Worm (Caenorhabditis elegans) whole organism, midembryonic: ENCODE measurements around the gene F43G6.7.

Experiments
- T22C8.4 ChIP-seq: fragments of 200-800 bp; sonication (Bioruptor generic); IDR thresholded peaks from 2 replicates; pipeline ENCODE4 v1.3.6; 2022; ENCODE audit warnings: missing genetic modification characterization, missing compliant biosample characterization
- cog-1 ChIP-seq: sonication (generic microtip); optimal IDR thresholded peaks from 2 replicates; lab custom pipeline; 2016; ENCODE audit warnings: missing genetic modification characterization, missing compliant biosample characterization
- flt-1 ChIP-seq: fragments of 200-800 bp; sonication (Bioruptor generic); IDR thresholded peaks from 2 replicates; pipeline ENCODE4 v1.3.6; 2022; ENCODE audit warnings: missing genetic modification characterization, missing compliant biosample characterization
- klf-2 ChIP-seq: fragments of 200-800 bp; sonication (Bioruptor generic); conservative IDR thresholded peaks from 2 replicates; pipeline ENCODE4 v1.3.6; 2022; ENCODE audit warnings: missing genetic modification reagents, missing genetic modification characterization, missing compliant biosample characterization
- med-1 ChIP-seq: sonication (generic microtip); optimal IDR thresholded peaks from 2 replicates; lab custom pipeline; 2017; ENCODE audit warnings: missing genetic modification characterization, mild to moderate bottlenecking, missing compliant biosample characterization, antibody characterized with exemption, missing genetic modification reagents; ENCODE audit not compliant: insufficient read depth
- ref-1 ChIP-seq: fragments of 200-800 bp; sonication (Bioruptor generic); conservative IDR thresholded peaks from 2 replicates; pipeline ENCODE4 v1.3.6; 2022; ENCODE audit warnings: missing genetic modification reagents, missing genetic modification characterization, missing compliant biosample characterization
- tab-1 ChIP-seq: fragments of 200-800 bp; sonication (Bioruptor generic); IDR thresholded peaks from 2 replicates; pipeline ENCODE4 v1.3.6; 2022; ENCODE audit warnings: missing genetic modification characterization, missing compliant biosample characterization
- ztf-23 ChIP-seq: fragments of 200-800 bp; sonication (Bioruptor generic); IDR thresholded peaks from 2 replicates; pipeline ENCODE4 v1.3.6; 2022; ENCODE audit warnings: missing genetic modification reagents, missing genetic modification characterization, missing compliant biosample characterization
- ztf-29 ChIP-seq: fragments of 200-800 bp; sonication (Bioruptor generic); IDR thresholded peaks from 2 replicates; pipeline ENCODE4 v1.3.6; 2022; ENCODE audit warnings: missing genetic modification reagents, missing genetic modification characterization, missing compliant biosample characterization

The F43G6.7 gene

DNA sequence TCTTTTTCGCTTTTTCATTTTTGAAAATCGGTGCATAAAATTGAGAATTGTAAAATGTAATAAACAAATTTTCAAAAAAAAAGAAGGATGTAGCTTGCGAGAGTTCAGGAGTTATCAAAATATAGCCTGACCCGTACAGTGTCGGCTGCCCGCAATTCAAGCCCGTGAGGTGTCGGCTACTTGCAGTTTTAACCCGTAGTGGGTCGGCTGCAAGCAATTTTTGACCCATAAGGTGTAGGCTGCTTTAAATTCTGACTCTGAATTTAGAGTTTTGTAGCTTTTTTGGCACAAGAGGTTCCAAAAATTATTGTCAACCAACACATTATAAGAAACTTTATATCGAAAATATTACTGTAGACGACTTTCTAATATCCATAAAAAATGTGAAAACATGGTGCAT is 35.4 kb downstream of the F43G6.7 start:
- no peak for TF ChIP-seq cog-1
- no peak for TF ChIP-seq tab-1
- TF ChIP-seq ztf-23 (GFP tag; lab: Robert Waterston, UW), result no peak
- no peak for TF ChIP-seq ztf-29 (GFP tag; lab: Robert Waterston, UW)
- TF ChIP-seq ref-1, result no peak
- TF ChIP-seq flt-1 (GFP tag; lab: Robert Waterston, UW), result no peak

DNA sequence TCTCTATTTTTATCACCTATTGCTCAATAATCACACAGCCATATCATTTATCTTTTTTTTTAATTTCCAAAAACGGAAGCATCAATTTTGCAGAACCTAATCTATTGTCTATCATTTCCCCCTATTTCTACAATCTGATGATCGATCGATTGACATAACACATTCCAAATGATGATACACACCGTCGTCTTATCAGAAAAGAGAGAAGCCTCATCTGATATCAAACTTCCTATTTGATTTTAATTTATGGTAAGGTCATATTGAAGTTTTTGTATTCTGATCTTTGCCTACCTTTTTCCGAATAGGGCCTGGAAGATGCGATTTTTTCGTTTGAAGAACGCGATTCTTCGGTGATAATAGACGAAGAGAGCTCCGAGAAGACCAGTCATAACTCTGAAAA is 39.0 kb downstream of the F43G6.7 start:
- TF ChIP-seq med-1, result no peak
- TF ChIP-seq ztf-23 (GFP tag; lab: Robert Waterston, UW), result no peak
- no peak for TF ChIP-seq flt-1 (GFP tag; lab: Robert Waterston, UW)
- TF ChIP-seq T22C8.4 (GFP tag; lab: Robert Waterston, UW), result no peak
- no peak for TF ChIP-seq ztf-29 (GFP tag; lab: Robert Waterston, UW)
- TF ChIP-seq tab-1, result no peak

DNA sequence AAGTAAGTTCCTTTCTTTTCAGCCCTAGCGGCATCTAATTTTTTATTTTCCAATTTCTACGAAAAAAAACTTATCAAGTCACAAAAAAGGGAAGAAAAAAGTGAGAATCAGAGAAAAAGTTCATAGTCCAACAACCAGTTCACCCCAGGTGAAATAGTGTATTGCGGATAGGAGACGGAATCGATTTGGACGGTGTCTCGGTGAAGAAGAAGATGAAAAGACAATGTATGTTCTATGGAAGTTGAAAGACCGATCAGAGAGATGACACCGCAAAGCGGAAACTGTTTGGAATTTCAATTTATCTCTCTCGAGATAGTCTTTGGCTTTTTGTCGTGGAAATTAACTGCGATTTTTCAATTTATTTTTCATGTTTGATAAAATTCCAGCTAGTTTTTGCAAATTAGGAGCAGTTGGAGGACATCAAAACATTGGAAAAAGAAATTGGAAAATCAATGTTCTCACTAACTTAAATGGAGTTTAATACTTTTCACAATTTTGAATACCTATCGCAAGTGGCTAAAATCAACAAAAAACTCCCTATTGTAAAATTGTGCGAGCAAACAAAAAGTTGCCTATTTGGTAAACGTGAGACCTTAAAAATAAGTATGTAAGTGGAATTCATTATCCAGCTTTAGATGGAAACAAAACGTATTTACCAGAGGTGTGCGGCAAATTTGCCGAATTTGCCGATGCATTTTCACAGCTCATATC is 41.8 kb downstream of the F43G6.7 start:
- TF ChIP-seq ztf-29 (GFP tag; lab: Robert Waterston, UW) (no peak), klf-2 (GFP tag; lab: Robert Waterston, UW) (no peak), cog-1 (no peak), tab-1 (no peak), ztf-23 (GFP tag; lab: Robert Waterston, UW) (no peak), flt-1 (GFP tag; lab: Robert Waterston, UW) (no peak), med-1 (no peak), ref-1 (no peak), T22C8.4 (GFP tag; lab: Robert Waterston, UW) (no peak)

DNA sequence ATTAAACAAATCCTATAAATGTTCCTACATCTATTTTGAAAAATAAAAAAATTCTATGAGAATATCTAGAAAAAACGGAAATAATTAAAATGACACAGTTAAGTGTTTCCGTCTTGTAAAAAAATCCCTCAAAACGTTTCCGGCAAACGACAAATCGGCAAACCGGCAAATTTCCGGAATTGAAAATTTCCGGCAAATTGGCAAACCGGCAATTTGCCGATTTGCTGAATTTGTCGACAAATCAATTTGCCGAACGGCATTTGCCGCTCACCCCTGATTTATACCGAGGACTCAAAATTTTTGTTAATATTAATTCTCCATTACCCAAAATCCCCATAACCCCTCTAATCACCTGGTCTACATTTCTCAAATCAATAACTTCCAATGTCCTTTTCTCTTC is 42.5 kb downstream of the F43G6.7 start:
- TF ChIP-seq med-1 (no peak), ztf-23 (GFP tag; lab: Robert Waterston, UW) (no peak), cog-1 (no peak), klf-2 (GFP tag; lab: Robert Waterston, UW) (no peak), ref-1 (no peak), T22C8.4 (GFP tag; lab: Robert Waterston, UW) (no peak), tab-1 (no peak), flt-1 (GFP tag; lab: Robert Waterston, UW) (no peak), ztf-29 (GFP tag; lab: Robert Waterston, UW) (no peak)

DNA sequence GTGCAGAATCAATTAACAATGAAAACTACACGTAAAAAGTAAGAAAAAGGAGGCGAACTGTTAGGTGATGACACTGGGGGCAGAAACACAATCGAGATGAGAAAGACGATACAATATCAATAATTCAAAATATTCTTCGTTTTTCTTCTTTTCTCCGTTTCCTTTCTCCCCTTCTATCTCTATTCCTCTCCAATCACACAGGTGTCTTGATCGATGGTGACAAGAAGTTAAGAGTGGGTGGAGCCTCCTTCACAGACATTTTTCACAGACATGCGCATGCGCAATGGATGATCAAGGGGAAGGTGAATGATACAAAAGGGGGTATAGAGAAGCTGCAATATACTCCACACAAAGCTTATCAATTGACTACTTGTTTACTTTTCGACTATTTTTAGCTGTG is 44.2 kb downstream of the F43G6.7 start:
- TF ChIP-seq ref-1 (no peak), ztf-29 (GFP tag; lab: Robert Waterston, UW) (no peak), cog-1 (no peak), T22C8.4 (GFP tag; lab: Robert Waterston, UW) (no peak), med-1 (no peak), ztf-23 (GFP tag; lab: Robert Waterston, UW) (no peak), flt-1 (GFP tag; lab: Robert Waterston, UW) (no peak), klf-2 (GFP tag; lab: Robert Waterston, UW) (no peak), tab-1 (no peak)

DNA sequence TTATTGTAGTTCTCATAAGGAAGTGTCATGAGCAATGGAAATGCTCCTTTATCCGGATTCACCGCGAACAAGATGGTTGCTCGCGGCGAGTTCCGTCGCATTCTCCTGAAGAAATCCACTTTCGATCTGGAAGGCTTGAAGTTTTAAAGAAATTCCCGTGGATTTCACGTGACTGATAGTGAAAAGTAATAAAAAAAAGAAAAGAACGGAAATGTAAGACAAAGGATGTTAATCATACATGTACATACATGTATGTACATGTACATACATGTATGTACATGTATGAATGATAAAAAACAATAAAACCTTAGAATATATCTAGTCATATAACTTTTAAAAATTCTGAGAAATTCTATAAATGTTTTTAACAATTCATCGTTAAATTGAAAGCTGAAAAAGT is 45.8 kb downstream of the F43G6.7 start, which contains the start of gene clh-1:
clh-1 (minus strand) TSS at position 101 of the 400 bp plus-strand sequence.
- TF ChIP-seq cog-1, result no peak
- TF ChIP-seq klf-2 (GFP tag; lab: Robert Waterston, UW), result no peak
- TF ChIP-seq T22C8.4 (GFP tag; lab: Robert Waterston, UW), result no peak
- TF ChIP-seq tab-1, result no peak
- no peak for TF ChIP-seq ztf-29 (GFP tag; lab: Robert Waterston, UW)
- TF ChIP-seq ref-1, result no peak
- no peak for TF ChIP-seq ztf-23 (GFP tag; lab: Robert Waterston, UW)
- no peak for TF ChIP-seq med-1
- TF ChIP-seq flt-1 (GFP tag; lab: Robert Waterston, UW), result no peak

DNA sequence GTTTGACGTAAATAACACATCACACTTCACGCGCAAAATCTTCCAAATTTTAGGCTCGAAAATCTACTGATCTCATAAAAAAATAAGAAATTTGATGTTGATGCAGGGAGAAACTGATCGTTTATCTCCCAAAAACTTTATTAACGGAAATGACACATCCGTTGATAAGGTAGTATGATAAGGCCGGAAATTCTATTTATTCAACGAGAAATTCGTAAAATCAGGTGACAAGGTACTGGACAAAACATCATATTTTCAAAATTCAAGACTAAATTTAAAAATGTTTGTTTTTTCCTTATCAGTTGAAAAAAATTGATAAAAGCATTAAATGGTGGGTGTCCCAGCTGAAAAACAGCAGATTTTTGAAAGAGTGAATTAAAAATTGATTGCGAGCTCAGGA is 49.2 kb downstream of the F43G6.7 start:
- TF ChIP-seq klf-2 (GFP tag; lab: Robert Waterston, UW) (no peak), T22C8.4 (GFP tag; lab: Robert Waterston, UW) (no peak), flt-1 (GFP tag; lab: Robert Waterston, UW) (no peak)

DNA sequence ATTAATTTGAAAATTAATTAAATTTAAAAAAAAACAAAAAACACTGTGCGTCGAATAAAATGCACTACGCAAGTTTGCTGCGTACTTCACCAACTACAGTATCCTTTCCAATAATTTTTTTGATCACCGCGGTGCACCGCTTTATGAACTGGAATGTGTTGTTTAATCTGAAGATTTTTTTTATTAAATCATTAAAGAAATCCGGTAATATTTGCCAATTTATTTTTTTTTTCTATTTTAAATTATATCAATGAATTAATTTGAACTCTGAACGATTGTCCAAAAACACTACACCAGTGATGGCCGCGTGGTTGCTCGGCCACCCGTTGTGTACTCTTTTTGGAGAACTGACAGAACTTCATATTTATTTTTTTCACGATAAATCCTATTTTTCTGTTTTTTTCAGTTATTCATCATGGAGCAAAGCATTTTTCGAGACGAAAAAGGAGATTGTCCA is 50.1 kb downstream of the F43G6.7 start, which contains the start of gene K12D12.5:
K12D12.5 (plus strand) TSS at position 407 of the 457 bp plus-strand sequence.
- TF ChIP-seq cog-1 (no peak), klf-2 (GFP tag; lab: Robert Waterston, UW) (no peak), med-1 (no peak), ztf-29 (GFP tag; lab: Robert Waterston, UW) (no peak), ref-1 (no peak), flt-1 (GFP tag; lab: Robert Waterston, UW) (no peak), tab-1 (no peak), T22C8.4 (GFP tag; lab: Robert Waterston, UW) (no peak), ztf-23 (GFP tag; lab: Robert Waterston, UW) (no peak)
